Worm (Caenorhabditis elegans) whole organism, L4/young adult: ENCODE measurements around the gene F45E1.2.

ENCODE experiments used
- W03F9.2 ChIP-seq: fragments of 150-350 bp; optimal IDR thresholded peaks from 2 replicates; lab custom pipeline; 2014; ENCODE audit warnings: missing biosample characterization, missing genetic modification characterization
- him-1 ChIP-seq: sonication (generic microtip); optimal IDR thresholded peaks from 2 replicates; lab custom pipeline; 2016; ENCODE audit warnings: missing genotype, missing genetic modification reagents, missing genetic modification characterization, missing compliant biosample characterization

ce11 chrX:7975741-7976140 is 27.8 kb upstream of the F45E1.2 start:
- no peak for TF ChIP-seq him-1 (tag; lab: Kevin White, UChicago)
- TF ChIP-seq W03F9.2 (tag; lab: Kevin White, UChicago): no peak
